Fruit fly (Drosophila melanogaster): Measurements from ENCODE around the gene vnd.

DNA sequence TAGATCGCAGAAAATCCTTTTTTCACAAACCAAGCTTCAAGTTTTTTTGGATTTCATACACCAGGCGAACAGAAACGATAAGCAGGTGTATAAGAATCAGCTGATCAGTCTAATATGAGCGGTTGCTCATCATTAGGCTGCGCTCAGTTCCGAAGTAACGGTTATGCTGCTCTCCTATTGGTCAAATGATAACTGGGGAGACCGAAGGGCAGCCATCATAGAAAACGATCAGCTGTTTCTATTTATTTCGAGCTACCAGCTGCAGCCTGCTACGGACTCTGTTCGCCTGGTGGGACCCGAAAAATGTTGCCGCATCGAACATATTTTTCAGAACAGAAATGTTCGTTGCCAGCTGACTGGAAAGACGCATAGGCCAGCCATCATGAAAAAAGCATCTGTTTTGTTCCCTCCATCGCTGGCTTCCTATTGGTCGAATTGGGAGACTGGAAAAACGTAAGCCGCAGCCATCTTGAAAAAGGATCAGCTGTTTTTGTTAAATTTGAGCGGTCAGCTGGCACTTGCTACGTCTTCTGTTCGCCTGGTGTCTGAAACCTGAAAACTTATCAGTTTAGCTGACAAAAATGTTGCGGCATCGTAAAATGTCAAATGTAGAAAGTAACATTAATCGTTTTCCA, 35.4 kb upstream of the vnd start:
- no peak for TF ChIP-seq Eip93F (GFP tag; optimal IDR thresholded peaks at IDR 0.05)
- TF ChIP-seq Ets96B (tag; optimal IDR thresholded peaks at IDR 0.05), result no peak
- TF ChIP-seq Ets21C (GFP tag; optimal IDR thresholded peaks at IDR 0.05), result no peak
- TF ChIP-seq fd59A (GFP tag; optimal IDR thresholded peaks at IDR 0.05), result no peak
- no peak for TF ChIP-seq CG16779 (tag; optimal IDR thresholded peaks at IDR 0.05)
- TF ChIP-seq CG3919 (GFP tag; optimal IDR thresholded peaks at IDR 0.05), result no peak
- no peak for TF ChIP-seq CG4318 (GFP tag; optimal IDR thresholded peaks at IDR 0.05)

Measured in whole organism, prepupa.